Worm (Caenorhabditis elegans): Measurements from ENCODE around the gene wrt-8.

The wrt-8 gene

ce11 chrV:15347292-15347691 is 2.9 kb upstream of the wrt-8 start, which contains the start of gene C29F3.3:
TSS of gene C29F3.3 (minus strand) at chrV:15347392.
- TF ChIP-seq ceh-39 (tag; optimal IDR thresholded peaks at IDR 0.05) = no peak
- TF ChIP-seq flh-1 (GFP tag; optimal IDR thresholded peaks at IDR 0.05) = no peak
- no peak for TF ChIP-seq drap-1 (GFP tag; optimal IDR thresholded peaks at IDR 0.05)
- no peak for TF ChIP-seq unc-62 (GFP tag; optimal IDR thresholded peaks at IDR 0.05)
- TF ChIP-seq ces-1 (GFP tag; optimal IDR thresholded peaks at IDR 0.05) = no peak
- no peak for TF ChIP-seq snpc-4 (tag; optimal IDR thresholded peaks at IDR 0.05)
- no peak for TF ChIP-seq hlh-1 (tag; optimal IDR thresholded peaks at IDR 0.05)
- no peak for TF ChIP-seq cnd-1 (tag; optimal IDR thresholded peaks at IDR 0.05)
- TF ChIP-seq unc-39 (tag; optimal IDR thresholded peaks at IDR 0.05) = no peak
- no peak for TF ChIP-seq unc-120 (tag; optimal IDR thresholded peaks at IDR 0.05; ENCODE audit: poor library complexity, severe bottlenecking)
- TF ChIP-seq nhr-2 (tag; optimal IDR thresholded peaks at IDR 0.05) = no peak
- no peak for TF ChIP-seq bed-3 (GFP tag; optimal IDR thresholded peaks at IDR 0.05)
- TF ChIP-seq lin-13 (tag; optimal IDR thresholded peaks at IDR 0.05) = no peak
- no peak for TF ChIP-seq ceh-43 (GFP tag; optimal IDR thresholded peaks at IDR 0.05)
- TF ChIP-seq nhr-237 (tag; optimal IDR thresholded peaks at IDR 0.05) = no peak
- no peak for TF ChIP-seq ztf-11 (tag; optimal IDR thresholded peaks at IDR 0.05)
- TF ChIP-seq sptf-1 (tag; optimal IDR thresholded peaks at IDR 0.05) = no peak
- TF ChIP-seq lin-32 (GFP tag; optimal IDR thresholded peaks at IDR 0.05) = no peak
- TF ChIP-seq blmp-1 (tag; optimal IDR thresholded peaks at IDR 0.05) = no peak
- no peak for TF ChIP-seq mls-2 (tag; optimal IDR thresholded peaks at IDR 0.05)

- TF ChIP-seq ztf-11 (tag; optimal IDR thresholded peaks at IDR 0.05) = no peak
- TF ChIP-seq flh-1 (GFP tag; optimal IDR thresholded peaks at IDR 0.05) = no peak
- TF ChIP-seq sptf-1 (tag; optimal IDR thresholded peaks at IDR 0.05) = no peak
- no peak for TF ChIP-seq cnd-1 (tag; optimal IDR thresholded peaks at IDR 0.05)
Observed at ce11 chrV:15341404-15341803, 3.0 kb downstream of the wrt-8 start, which contains the start of gene clec-229. TSS of gene clec-229 (minus strand) at chrV:15341504.

- TF ChIP-seq unc-120 (tag; optimal IDR thresholded peaks at IDR 0.05; ENCODE audit: poor library complexity, severe bottlenecking) (no peak), zip-8 (tag; optimal IDR thresholded peaks at IDR 0.05) (no peak), ces-1 (GFP tag; optimal IDR thresholded peaks at IDR 0.05) (no peak), snpc-4 (tag; optimal IDR thresholded peaks at IDR 0.05) (no peak), unc-62 (GFP tag; optimal IDR thresholded peaks at IDR 0.05) (no peak), flh-1 (GFP tag; optimal IDR thresholded peaks at IDR 0.05) (no peak), sem-2 (GFP tag; optimal IDR thresholded peaks at IDR 0.05) (no peak), blmp-1 (tag; optimal IDR thresholded peaks at IDR 0.05) (no peak), elt-1 (tag; optimal IDR thresholded peaks at IDR 0.05; ENCODE audit: borderline replicate concordance, insufficient read depth) (no peak), drap-1 (GFP tag; optimal IDR thresholded peaks at IDR 0.05) (no peak), nhr-76 (tag; optimal IDR thresholded peaks at IDR 0.05) (no peak), lin-32 (GFP tag; optimal IDR thresholded peaks at IDR 0.05) (no peak), ceh-39 (tag; optimal IDR thresholded peaks at IDR 0.05) (no peak), bed-3 (GFP tag; optimal IDR thresholded peaks at IDR 0.05) (no peak), nhr-28 (tag; optimal IDR thresholded peaks at IDR 0.05) (no peak), mep-1 (tag; optimal IDR thresholded peaks at IDR 0.05) (no peak)
Observed at ce11 chrV:15339363-15339762, 5.0 kb downstream of the wrt-8 start, which contains the start of gene clec-228. TSS of gene clec-228 (minus strand) at chrV:15339463.

- TF ChIP-seq mab-5 (tag; optimal IDR thresholded peaks at IDR 0.05) (no peak), ces-1 (GFP tag; optimal IDR thresholded peaks at IDR 0.05) (no peak), nhr-237 (tag; optimal IDR thresholded peaks at IDR 0.05) (no peak), mls-2 (tag; optimal IDR thresholded peaks at IDR 0.05) (no peak), flh-1 (GFP tag; optimal IDR thresholded peaks at IDR 0.05) (no peak), unc-120 (tag; optimal IDR thresholded peaks at IDR 0.05; ENCODE audit: poor library complexity, severe bottlenecking) (no peak), blmp-1 (tag; optimal IDR thresholded peaks at IDR 0.05) (no peak), nhr-12 (tag; optimal IDR thresholded peaks at IDR 0.05) (no peak), tbx-8 (GFP tag; optimal IDR thresholded peaks at IDR 0.05) (no peak), ztf-11 (tag; optimal IDR thresholded peaks at IDR 0.05) (no peak), lsy-2 (tag; optimal IDR thresholded peaks at IDR 0.05) (no peak), snpc-4 (tag; optimal IDR thresholded peaks at IDR 0.05) (no peak), sptf-1 (tag; optimal IDR thresholded peaks at IDR 0.05) (no peak), drap-1 (GFP tag; optimal IDR thresholded peaks at IDR 0.05) (no peak), unc-62 (GFP tag; optimal IDR thresholded peaks at IDR 0.05) (no peak), zip-8 (tag; optimal IDR thresholded peaks at IDR 0.05) (no peak), M03D4.4 (tag; optimal IDR thresholded peaks at IDR 0.05) (no peak), lin-13 (tag; optimal IDR thresholded peaks at IDR 0.05) (no peak), ceh-43 (GFP tag; optimal IDR thresholded peaks at IDR 0.05) (no peak)
Observed at ce11 chrV:15337405-15337804, 7.0 kb downstream of the wrt-8 start, which contains the start of gene wrt-7. TSS of gene wrt-7 (minus strand) at chrV:15337505.

All from whole organism, mixed stage, embryonic.